4 fruit fly cellular contexts compared by ENCODE assay signal in genomic region chrX:10082185-10082949, dm6.
TF ChIP-seq lines count a peak whose summit lies in the region.

Gene ZAP3 (minus strand): TSS chrX:10082492.

- TF ChIP-seq CTCF in whole organism, embryonic (GFP tag; optimal IDR thresholded peaks at IDR 0.05; lab: Kevin White, UChicago), result no peak

TF ChIP-seq in whole organism, adult, 20 proteins besides CTCF, POLR2A, EP300 and RAD21:
- peak; percentile 40 for TF ChIP-seq bab1 (GFP tag; optimal IDR thresholded peaks at IDR 0.05; lab: Kevin White, UChicago)
- TF ChIP-seq CG7045 (GFP tag; optimal IDR thresholded peaks at IDR 0.05; lab: Kevin White, UChicago), result no peak

TF ChIP-seq in whole organism, embryonic, 481 proteins besides CTCF, POLR2A, EP300 and RAD21 (continues in another document):
- TF ChIP-seq tll (GFP tag; optimal IDR thresholded peaks at IDR 0.05; lab: Kevin White, UChicago) (no peak), Sin3A (optimal IDR thresholded peaks at IDR 0.05; lab: Kevin White, UChicago) (peak; percentile 22), CG42726 (GFP tag; IDR thresholded peaks at IDR 0.05; lab: Robert Waterston, UW; ENCODE audit: partially characterized antibody) (peak; percentile 61), CG6813 (GFP tag; optimal IDR thresholded peaks at IDR 0.05; lab: Kevin White, UChicago) (no peak), insv (GFP tag; optimal IDR thresholded peaks at IDR 0.05; lab: Kevin White, UChicago) (no peak), CG15011 (GFP tag; optimal IDR thresholded peaks at IDR 0.05; lab: Kevin White, UChicago) (no peak), Doc3 (GFP tag; IDR thresholded peaks at IDR 0.05; lab: Robert Waterston, UW; ENCODE audit: partially characterized antibody) (peak; percentile 37; the same call in 1 of the 3 replicates), pzg (GFP tag; optimal IDR thresholded peaks at IDR 0.05; lab: Kevin White, UChicago) (peak; percentile 46), CG7963 (GFP tag; IDR thresholded peaks at IDR 0.05; lab: Robert Waterston, UW; ENCODE audit: partially characterized antibody) (peak; percentile 40; the same call in 1 of the 3 replicates), Fer1 (GFP tag; optimal IDR thresholded peaks at IDR 0.05; lab: Kevin White, UChicago) (peak; percentile 16), CG13287 (GFP tag; IDR thresholded peaks at IDR 0.05; lab: Robert Waterston, UW; ENCODE audit: partially characterized antibody) (peak; percentile 27; the same call in 1 of the 2 replicates), BEAF-32 (GFP tag; optimal IDR thresholded peaks at IDR 0.05; lab: Kevin White, UChicago) (peak; percentile 70), CG6791 (GFP tag; IDR thresholded peaks at IDR 0.05; lab: Robert Waterston, UW; ENCODE audit: partially characterized antibody) (peak; percentile 51; the same call in 1 of the 3 replicates), CG9437 (GFP tag; optimal IDR thresholded peaks at IDR 0.05; lab: Kevin White, UChicago) (peak; percentile 37), Dref (GFP tag; IDR thresholded peaks at IDR 0.05; lab: Robert Waterston, UW) (peak; percentile 41; the same call in 1 of the 2 replicates), MESR4 (GFP tag; optimal IDR thresholded peaks at IDR 0.05; lab: Kevin White, UChicago) (peak; percentile 88), jigr1 (GFP tag; IDR thresholded peaks at IDR 0.05; lab: Robert Waterston, UW) (0 out of 3 replicates have a peak, but pooled peaks have one; percentile 34), slbo (GFP tag; IDR thresholded peaks at IDR 0.05; lab: Robert Waterston, UW) (peak; percentile 13; the same call in 1 of the 2 replicates), Scr (GFP tag; IDR thresholded peaks at IDR 0.05; lab: Robert Waterston, UW; ENCODE audit: partially characterized antibody) (peak; percentile 56; the same call in 1 of the 2 replicates), CG9932 (GFP tag; IDR thresholded peaks at IDR 0.05; lab: Robert Waterston, UW) (0 out of 2 replicates have a peak, but pooled peaks have one; percentile 15), Optix (GFP tag; IDR thresholded peaks at IDR 0.05; lab: Robert Waterston, UW) (no peak), CG32532 (GFP tag; IDR thresholded peaks at IDR 0.05; lab: Robert Waterston, UW) (0 out of 2 replicates have a peak, but pooled peaks have one; percentile 27), CG6272 (GFP tag; IDR thresholded peaks at IDR 0.05; lab: Robert Waterston, UW) (0 out of 2 replicates have a peak, but pooled peaks have one; percentile 6), ind (GFP tag; optimal IDR thresholded peaks at IDR 0.05; lab: Kevin White, UChicago) (no peak)

TF ChIP-seq in whole organism, prepupa, 60 proteins besides CTCF, POLR2A, EP300 and RAD21:
- TF ChIP-seq CG11762 (GFP tag; optimal IDR thresholded peaks at IDR 0.05; lab: Kevin White, UChicago; ENCODE audit: insufficient read depth) (no peak), CG1621 (tag; optimal IDR thresholded peaks at IDR 0.05; lab: Kevin White, UChicago) (peak; percentile 47)

TF ChIP-seq in whole organism, pupa, 21 proteins besides CTCF, POLR2A, EP300 and RAD21:
- TF ChIP-seq Snoo (tag; optimal IDR thresholded peaks at IDR 0.05; lab: Kevin White, UChicago), result no peak
- no peak for TF ChIP-seq EcR (GFP tag; optimal IDR thresholded peaks at IDR 0.05; lab: Kevin White, UChicago)
- no peak for TF ChIP-seq Ets98B (GFP tag; IDR thresholded peaks at IDR 0.05; lab: Robert Waterston, UW)
- no peak for TF ChIP-seq CG13204 (GFP tag; optimal IDR thresholded peaks at IDR 0.05; lab: Kevin White, UChicago)
- TF ChIP-seq CG4496 (GFP tag; IDR thresholded peaks at IDR 0.05; lab: Robert Waterston, UW), result 0 out of 3 replicates have a peak, but pooled peaks have one; percentile 10
